Fruit fly (Drosophila melanogaster) whole organism, embryonic: ENCODE measurements around the gene Wdfy2.

Experiments used
- ATbp ChIP-seq: fragments of 200-800 bp; sonication (Bioruptor generic); optimal IDR thresholded peaks from 2 replicates; lab custom pipeline; 2017; ENCODE audit warnings: missing biosample characterization, mild to moderate bottlenecking, missing genetic modification characterization, missing genetic modification reagents
- B-H2 ChIP-seq: fragments of 200-800 bp; sonication (Bioruptor generic); optimal IDR thresholded peaks from 2 replicates; lab custom pipeline; 2018; ENCODE audit warnings: missing biosample characterization, mild to moderate bottlenecking, missing genetic modification characterization
- BEAF-32 ChIP-seq: fragments of 200-800 bp; sonication (Bioruptor generic); optimal IDR thresholded peaks from 3 replicates; lab custom pipeline; 2017; ENCODE audit warnings: missing biosample characterization, missing genetic modification characterization, mild to moderate bottlenecking, moderate library complexity, missing genetic modification reagents
- BtbVII ChIP-seq: fragments of 200-800 bp; sonication (Bioruptor generic); optimal IDR thresholded peaks from 3 replicates; lab custom pipeline; 2017; ENCODE audit warnings: missing biosample characterization, mild to moderate bottlenecking, missing genetic modification characterization
- CG10462 ChIP-seq: fragments of 200-800 bp; sonication (Bioruptor generic); optimal IDR thresholded peaks from 2 replicates; lab custom pipeline; 2016; ENCODE audit warnings: missing biosample characterization, missing genetic modification characterization
- CG10979 ChIP-seq: fragments of 200-800 bp; sonication (Bioruptor generic); optimal IDR thresholded peaks from 2 replicates; lab custom pipeline; 2018; ENCODE audit warnings: missing biosample characterization, mild to moderate bottlenecking, missing genetic modification characterization, moderate library complexity
- CG11398 ChIP-seq: fragments of 200-800 bp; sonication (Bioruptor generic); optimal IDR thresholded peaks from 2 replicates; lab custom pipeline; 2016; ENCODE audit warnings: missing biosample characterization, missing genetic modification characterization
- CG12391 ChIP-seq: fragments of 200-800 bp; sonication (Bioruptor generic); optimal IDR thresholded peaks from 3 replicates; lab custom pipeline; 2018; ENCODE audit warnings: missing biosample characterization, mild to moderate bottlenecking, missing genetic modification characterization, moderate library complexity
- CG12659 ChIP-seq: fragments of 200-800 bp; sonication (Bioruptor generic); optimal IDR thresholded peaks from 3 replicates; lab custom pipeline; 2017; ENCODE audit warnings: mild to moderate bottlenecking, missing biosample characterization, missing genetic modification reagents, missing genetic modification characterization
- CG13424 ChIP-seq: fragments of 200-800 bp; sonication (Bioruptor generic); optimal IDR thresholded peaks from 2 replicates; lab custom pipeline; 2019; ENCODE audit warnings: missing biosample characterization, mild to moderate bottlenecking, missing genetic modification characterization, moderate library complexity
- CG14667 ChIP-seq: fragments of 200-800 bp; sonication (Bioruptor generic); IDR thresholded peaks from 2 replicates; pipeline ENCODE4 v1.3.6; 2022; ENCODE audit warnings: missing biosample characterization, missing genetic modification characterization
- CG14860 ChIP-seq: fragments of 200-800 bp; sonication (Bioruptor generic); IDR thresholded peaks from 3 replicates; pipeline ENCODE4 v1.3.6; 2022; ENCODE audit warnings: missing biosample characterization, missing genetic modification characterization; ENCODE audit not compliant: partially characterized antibody
- CG1603 ChIP-seq: fragments of 200-800 bp; sonication (Bioruptor generic); optimal IDR thresholded peaks from 2 replicates; lab custom pipeline; 2019; ENCODE audit warnings: missing biosample characterization, mild to moderate bottlenecking, missing genetic modification characterization, moderate library complexity
- CG17385 ChIP-seq: fragments of 200-800 bp; sonication (Bioruptor generic); optimal IDR thresholded peaks from 3 replicates; lab custom pipeline; 2018; ENCODE audit warnings: missing biosample characterization, mild to moderate bottlenecking, missing genetic modification characterization
- CG17568 ChIP-seq: fragments of 200-800 bp; sonication (Bioruptor generic); optimal IDR thresholded peaks from 2 replicates; lab custom pipeline; 2018; ENCODE audit warnings: missing biosample characterization, mild to moderate bottlenecking, missing genetic modification characterization, moderate library complexity
- CG17612 ChIP-seq: fragments of 200-800 bp; sonication (Bioruptor generic); IDR thresholded peaks from 2 replicates; pipeline ENCODE4 v1.3.6; 2022; ENCODE audit warnings: missing biosample characterization, missing genetic modification characterization
- CG30020 ChIP-seq: fragments of 200-800 bp; optimal IDR thresholded peaks from 2 replicates; lab custom pipeline; 2019; ENCODE audit warnings: missing biosample characterization, mild to moderate bottlenecking, missing genetic modification characterization, moderate library complexity
- CG30431 ChIP-seq: fragments of 200-800 bp; sonication (Bioruptor generic); optimal IDR thresholded peaks from 2 replicates; lab custom pipeline; 2017; ENCODE audit warnings: missing biosample characterization, missing genetic modification characterization
- CG3407 ChIP-seq: fragments of 200-800 bp; sonication (Bioruptor generic); optimal IDR thresholded peaks from 2 replicates; lab custom pipeline; 2018; ENCODE audit warnings: missing biosample characterization, mild to moderate bottlenecking, missing genetic modification characterization
- CG4282 ChIP-seq: fragments of 200-800 bp; sonication (Bioruptor generic); optimal IDR thresholded peaks from 2 replicates; lab custom pipeline; 2016; ENCODE audit warnings: missing biosample characterization, missing genetic modification characterization
- CG7963 ChIP-seq: fragments of 200-800 bp; sonication (Bioruptor generic); IDR thresholded peaks from 3 replicates; pipeline ENCODE4 v1.3.6; 2022; ENCODE audit warnings: missing biosample characterization, missing genetic modification characterization; ENCODE audit not compliant: partially characterized antibody
- CG9932 ChIP-seq: fragments of 200-800 bp; sonication (Bioruptor generic); IDR thresholded peaks from 2 replicates; pipeline ENCODE4 v1.3.6; 2022; ENCODE audit warnings: missing biosample characterization, missing genetic modification characterization
- Camta ChIP-seq: fragments of 200-800 bp; sonication (Bioruptor generic); optimal IDR thresholded peaks from 2 replicates; lab custom pipeline; 2016; ENCODE audit warnings: missing biosample characterization, missing genetic modification characterization
- Doc3 ChIP-seq: fragments of 200-800 bp; sonication (Bioruptor generic); IDR thresholded peaks from 3 replicates; pipeline ENCODE4 v1.3.6; 2022; ENCODE audit warnings: missing biosample characterization, missing genetic modification characterization; ENCODE audit not compliant: partially characterized antibody
- HmgD ChIP-seq: fragments of 200-800 bp; sonication (Bioruptor generic); optimal IDR thresholded peaks from 3 replicates; lab custom pipeline; 2016; ENCODE audit warnings: missing biosample characterization, missing genetic modification characterization
- MBD-R2 ChIP-seq: fragments of 200-800 bp; sonication (Bioruptor generic); IDR thresholded peaks from 2 replicates; pipeline ENCODE4 v1.3.6; 2022; ENCODE audit warnings: missing biosample characterization, missing genetic modification characterization
- MTF-1 ChIP-seq: fragments of 200-800 bp; sonication (Bioruptor generic); optimal IDR thresholded peaks from 2 replicates; lab custom pipeline; 2018; ENCODE audit warnings: missing biosample characterization, mild to moderate bottlenecking, missing genetic modification characterization, borderline replicate concordance
- NC2α ChIP-seq: fragments of 200-800 bp; sonication (Bioruptor generic); optimal IDR thresholded peaks from 2 replicates; lab custom pipeline; 2016; ENCODE audit warnings: missing biosample characterization, missing genetic modification characterization
- Neu2 ChIP-seq: fragments of 200-800 bp; sonication (Bioruptor generic); optimal IDR thresholded peaks from 3 replicates; lab custom pipeline; 2016; ENCODE audit warnings: missing biosample characterization, missing genetic modification characterization, borderline replicate concordance
- Rx ChIP-seq: fragments of 200-800 bp; sonication (Bioruptor generic); IDR thresholded peaks from 2 replicates; pipeline ENCODE4 v1.3.6; 2022; ENCODE audit warnings: missing biosample characterization, missing genetic modification characterization
- Xbp1 ChIP-seq: fragments of 200-800 bp; sonication (Bioruptor generic); optimal IDR thresholded peaks from 3 replicates; lab custom pipeline; 2016; ENCODE audit warnings: missing biosample characterization, mild to moderate bottlenecking, missing genetic modification characterization
- bsh ChIP-seq, 2 experiments: fragments of 200-800 bp; sonication (Bioruptor generic); optimal IDR thresholded peaks; 2 replicates each; lab custom pipeline; 2017 to 2018; ENCODE audit warnings: mild to moderate bottlenecking in 2 of 2, missing biosample characterization in 2 of 2, missing genetic modification characterization in 2 of 2, moderate library complexity in 1 of 2
- crp ChIP-seq, 2 experiments: fragments of 200-800 bp; sonication (Bioruptor generic); optimal IDR thresholded peaks; 2 replicates in 1 of 2; 3 replicates in 1 of 2; lab custom pipeline; 2017; ENCODE audit warnings: missing biosample characterization in 2 of 2, missing genetic modification characterization in 2 of 2, mild to moderate bottlenecking in 1 of 2, moderate library complexity in 1 of 2
- dati ChIP-seq: fragments of 200-800 bp; sonication (Bioruptor generic); IDR thresholded peaks from 2 replicates; pipeline ENCODE4 v1.3.6; 2022; ENCODE audit warnings: missing biosample characterization, missing genetic modification characterization
- disco-r ChIP-seq: fragments of 200-800 bp; sonication (Bioruptor generic); optimal IDR thresholded peaks from 2 replicates; lab custom pipeline; 2016; ENCODE audit warnings: missing biosample characterization, missing genetic modification characterization
- dm ChIP-seq: fragments of 200-800 bp; sonication (Bioruptor generic); optimal IDR thresholded peaks from 3 replicates; lab custom pipeline; 2016; ENCODE audit warnings: missing biosample characterization, missing genetic modification characterization
- dpn ChIP-seq, 2 experiments: fragments of 200-800 bp; sonication (Bioruptor generic); optimal IDR thresholded peaks; 3 replicates each; lab custom pipeline; 2016; ENCODE audit warnings: missing biosample characterization in 2 of 2, missing genetic modification characterization in 2 of 2
- emc ChIP-seq: fragments of 200-800 bp; sonication (Bioruptor generic); optimal IDR thresholded peaks from 2 replicates; lab custom pipeline; 2016; ENCODE audit warnings: missing biosample characterization, missing genetic modification characterization
- fd96Cb ChIP-seq: fragments of 200-800 bp; sonication (Bioruptor generic); optimal IDR thresholded peaks from 2 replicates; lab custom pipeline; 2018; ENCODE audit warnings: missing biosample characterization, mild to moderate bottlenecking, missing genetic modification characterization, moderate library complexity
- gem ChIP-seq: fragments of 200-800 bp; sonication (Bioruptor generic); optimal IDR thresholded peaks from 2 replicates; lab custom pipeline; 2019; ENCODE audit warnings: missing biosample characterization, mild to moderate bottlenecking, missing genetic modification characterization, moderate library complexity
- hb ChIP-seq: fragments of 200-800 bp; sonication (Bioruptor generic); IDR thresholded peaks from 3 replicates; pipeline ENCODE4 v1.3.6; 2022; ENCODE audit warnings: missing biosample characterization, missing genetic modification characterization; ENCODE audit not compliant: partially characterized antibody
- hbn ChIP-seq: fragments of 200-800 bp; sonication (Bioruptor generic); IDR thresholded peaks from 2 replicates; pipeline ENCODE4 v1.3.6; 2022; ENCODE audit warnings: missing biosample characterization, missing genetic modification characterization; ENCODE audit not compliant: partially characterized antibody
- ind ChIP-seq: fragments of 200-800 bp; sonication (Bioruptor generic); optimal IDR thresholded peaks from 3 replicates; lab custom pipeline; 2016; ENCODE audit warnings: missing biosample characterization, missing genetic modification characterization
- inv ChIP-seq: fragments of 200-800 bp; sonication (Bioruptor generic); IDR thresholded peaks from 2 replicates; pipeline ENCODE4 v1.3.6; 2022; ENCODE audit warnings: missing biosample characterization, missing genetic modification characterization; ENCODE audit not compliant: partially characterized antibody
- lbe ChIP-seq: fragments of 200-800 bp; sonication (Bioruptor generic); optimal IDR thresholded peaks from 2 replicates; lab custom pipeline; 2016; ENCODE audit warnings: missing biosample characterization, mild to moderate bottlenecking, missing genetic modification characterization
- lilli ChIP-seq: fragments of 200-800 bp; sonication (Bioruptor generic); optimal IDR thresholded peaks from 3 replicates; lab custom pipeline; 2016; ENCODE audit warnings: missing biosample characterization, missing genetic modification characterization
- lmd ChIP-seq: fragments of 200-800 bp; sonication (Bioruptor generic); IDR thresholded peaks from 2 replicates; pipeline ENCODE4 v1.3.6; 2022; ENCODE audit warnings: missing biosample characterization, missing genetic modification characterization
- pan ChIP-seq, 4 experiments: fragments of >200 bp in 3 of 4; fragments of 200-800 bp in 1 of 4; sonication (Bioruptor generic) in 1 of 4; optimal IDR thresholded peaks in 3 of 4; IDR thresholded peaks in 1 of 4; 2 replicates each; pipeline versions ENCODE4 v1.3.6 to Lab custom; 2017 to 2022; ENCODE audit warnings: missing biosample characterization in 2 of 4, missing genetic modification characterization in 2 of 4, mixed read lengths in 1 of 4
- wek ChIP-seq: fragments of 200-800 bp; sonication (Bioruptor generic); optimal IDR thresholded peaks from 3 replicates; lab custom pipeline; 2018; ENCODE audit warnings: missing biosample characterization, mild to moderate bottlenecking, missing genetic modification characterization, moderate library complexity

The Wdfy2 gene

dm6 chr2L:10466865-10467270 lies 43.8 kb downstream of the Wdfy2 start (continued):
- TF ChIP-seq Neu2: no peak
- TF ChIP-seq lmd (GFP tag; lab: Robert Waterston, UW): peak; percentile 80
- peak; percentile 50 for TF ChIP-seq CG12391 (tag; lab: Kevin White, UChicago)
- TF ChIP-seq CG17568: no peak
- peak; percentile 42 for TF ChIP-seq CG17385 (GFP tag; lab: Kevin White, UChicago)
- peak in 1 of 2 experiments; percentile 52 for TF ChIP-seq bsh (GFP tag; optimal IDR thresholded peaks at IDR 0.05; lab: Kevin White, UChicago)
- no peak for TF ChIP-seq lbe
- no peak for TF ChIP-seq inv (GFP tag; lab: Robert Waterston, UW)
- TF ChIP-seq hb (GFP tag; lab: Robert Waterston, UW): no peak
- peak; percentile 57 for TF ChIP-seq CG12659 (GFP tag; lab: Kevin White, UChicago)
- no peak for TF ChIP-seq CG30020 (tag; lab: Kevin White, UChicago)
- peak; percentile 60 for TF ChIP-seq Xbp1 (GFP tag; lab: Kevin White, UChicago)
- TF ChIP-seq dm: no peak
- TF ChIP-seq CG1603: no peak
- TF ChIP-seq CG7963 (GFP tag; lab: Robert Waterston, UW): no peak
- peak; percentile 45 for TF ChIP-seq ATbp (GFP tag; lab: Kevin White, UChicago)
- TF ChIP-seq CG10979 (tag; lab: Kevin White, UChicago): peak; percentile 80
- TF ChIP-seq lilli: peak; percentile 35
- TF ChIP-seq BEAF-32 (GFP tag; lab: Kevin White, UChicago): no peak
- no peak for TF ChIP-seq Doc3 (GFP tag; lab: Robert Waterston, UW)
- TF ChIP-seq CG4282 (GFP tag; lab: Kevin White, UChicago): no peak
- no peak for TF ChIP-seq hbn (GFP tag; lab: Robert Waterston, UW)
- peak; percentile 48 for TF ChIP-seq CG13424
- TF ChIP-seq fd96Cb (tag; lab: Kevin White, UChicago): peak; percentile 74
- TF ChIP-seq dpn (GFP tag; optimal IDR thresholded peaks at IDR 0.05; lab: Kevin White, UChicago): peak; percentile 52 to 56
- peak; percentile 73 for TF ChIP-seq gem (tag; lab: Kevin White, UChicago)
- TF ChIP-seq disco-r: peak; percentile 18
- no peak for TF ChIP-seq MTF-1
- peak; percentile 35 for TF ChIP-seq CG30431
- no peak for TF ChIP-seq emc (GFP tag; lab: Kevin White, UChicago)
- TF ChIP-seq CG10462 (GFP tag; lab: Kevin White, UChicago): peak; percentile 15
- peak; percentile 66 for TF ChIP-seq Camta (GFP tag; lab: Kevin White, UChicago)
- TF ChIP-seq CG17612 (GFP tag; lab: Robert Waterston, UW): no peak
- no peak for TF ChIP-seq CG14860 (GFP tag; lab: Robert Waterston, UW)
- peak in 1 of 2 experiments; percentile 8 for TF ChIP-seq crp (GFP tag; optimal IDR thresholded peaks at IDR 0.05; lab: Kevin White, UChicago)
- no peak for TF ChIP-seq HmgD (GFP tag; lab: Kevin White, UChicago)
- TF ChIP-seq CG9932 (GFP tag; lab: Robert Waterston, UW): no peak
- no peak for TF ChIP-seq wek
- TF ChIP-seq CG14667 (GFP tag; lab: Robert Waterston, UW): no peak
- peak; percentile 21 for TF ChIP-seq CG11398
- TF ChIP-seq Rx: peak; percentile 26; the same call in 1 of the 2 replicates
- TF ChIP-seq B-H2 (GFP tag; lab: Kevin White, UChicago): no peak
- peak; percentile 46 for TF ChIP-seq BtbVII
- peak; percentile 33 for TF ChIP-seq CG3407 (GFP tag; lab: Kevin White, UChicago)
- no peak for TF ChIP-seq MBD-R2 (GFP tag; lab: Robert Waterston, UW)
- TF ChIP-seq pan (optimal IDR thresholded peaks at IDR 0.05; lab: Kevin White, UChicago): no peak
- peak in 1 of 2 experiments; percentile 57 for TF ChIP-seq pan (GFP tag; optimal IDR thresholded peaks at IDR 0.05 in 1 of 2, IDR thresholded peaks at IDR 0.05 in 1 of 2)
- peak; percentile 58 for TF ChIP-seq ind (GFP tag; lab: Kevin White, UChicago)
- TF ChIP-seq dati (GFP tag; lab: Robert Waterston, UW): no peak
- peak; percentile 50 for TF ChIP-seq NC2α (GFP tag; lab: Kevin White, UChicago)
